Fruit fly (Drosophila melanogaster) whole organism: Measurements from ENCODE around the gene CG12290.
A peak's percentile ranks its signal among the peaks of the same experiment; 100 is the strongest.

ENCODE experiments used
- CG8478 ChIP-seq: fragments of >200 bp; optimal IDR thresholded peaks from 2 replicates; lab custom pipeline; 2018; ENCODE audit warnings: inconsistent platforms
- Dll ChIP-seq: fragments of >200 bp; optimal IDR thresholded peaks from 2 replicates; lab custom pipeline; 2017
- EcR ChIP-seq, 2 experiments: fragments of >200 bp; optimal IDR thresholded peaks; 2 replicates each; lab custom pipeline; 2017; ENCODE audit warnings: missing biosample characterization in 2 of 2, missing genetic modification characterization in 2 of 2, missing genetic modification reagents in 2 of 2
- pan ChIP-seq: fragments of >200 bp; optimal IDR thresholded peaks from 2 replicates; lab custom pipeline; 2017
- psq ChIP-seq: fragments of >200 bp; optimal IDR thresholded peaks from 2 replicates; lab custom pipeline; 2017
- usp ChIP-seq: fragments of >200 bp; optimal IDR thresholded peaks from 2 replicates; lab custom pipeline; 2017; ENCODE audit warnings: missing biosample characterization, missing genetic modification characterization, mixed read lengths

The CG12290 gene

dm6 chr3R:26230016-26230415, at the start of gene CG12290:
CG12290 (plus strand) TSS chr3R:26230248.
- no peak for TF ChIP-seq pan (lab: Kevin White, UChicago)
- TF ChIP-seq Dll (lab: Kevin White, UChicago): peak; percentile 100

- TF ChIP-seq usp: no peak
- TF ChIP-seq EcR (GFP tag; optimal IDR thresholded peaks at IDR 0.05; lab: Kevin White, UChicago): no peak
- no peak for TF ChIP-seq Dll (lab: Kevin White, UChicago)
- no peak for TF ChIP-seq psq (lab: Kevin White, UChicago)
- no peak for TF ChIP-seq pan (lab: Kevin White, UChicago)
- no peak for TF ChIP-seq CG8478
Observed at dm6 chr3R:26181991-26182390, 48.1 kb upstream of the CG12290 start.

- no peak for TF ChIP-seq psq (lab: Kevin White, UChicago)
- no peak for TF ChIP-seq Dll (lab: Kevin White, UChicago)
- TF ChIP-seq CG8478: no peak
- no peak for TF ChIP-seq EcR (GFP tag; optimal IDR thresholded peaks at IDR 0.05; lab: Kevin White, UChicago)
Observed at dm6 chr3R:26185201-26185688, 44.8 kb upstream of the CG12290 start, which contains the start of gene CG31086. CG31086 (plus strand) TSS chr3R:26185251.

dm6 chr3R:26188708-26189107, 41.3 kb upstream of the CG12290 start, which contains the start of gene CG6073:
CG6073 (minus strand) TSS chr3R:26188807.
- TF ChIP-seq EcR (GFP tag; optimal IDR thresholded peaks at IDR 0.05; lab: Kevin White, UChicago): no peak
- TF ChIP-seq Dll (lab: Kevin White, UChicago): no peak
- no peak for TF ChIP-seq pan (lab: Kevin White, UChicago)
- TF ChIP-seq psq (lab: Kevin White, UChicago): no peak
- no peak for TF ChIP-seq CG8478
- no peak for TF ChIP-seq usp

- TF ChIP-seq usp (no peak), CG8478 (no peak), psq (lab: Kevin White, UChicago) (no peak), pan (lab: Kevin White, UChicago) (no peak), EcR (GFP tag; optimal IDR thresholded peaks at IDR 0.05; lab: Kevin White, UChicago) (no peak), Dll (lab: Kevin White, UChicago) (no peak)
Observed at dm6 chr3R:26189877-26190276, 40.2 kb upstream of the CG12290 start, which contains the start of gene CG34130. CG34130 (minus strand) TSS chr3R:26189977.

dm6 chr3R:26191105-26191504, 38.9 kb upstream of the CG12290 start, which contains the start of gene CG34129:
CG34129 (minus strand) TSS chr3R:26191205.
- TF ChIP-seq Dll (lab: Kevin White, UChicago) (no peak), CG8478 (no peak), EcR (GFP tag; optimal IDR thresholded peaks at IDR 0.05; lab: Kevin White, UChicago) (no peak), usp (no peak), psq (lab: Kevin White, UChicago) (no peak), pan (lab: Kevin White, UChicago) (no peak)

dm6 chr3R:26192270-26192669, 37.8 kb upstream of the CG12290 start:
- no peak for TF ChIP-seq EcR (GFP tag; optimal IDR thresholded peaks at IDR 0.05; lab: Kevin White, UChicago)
- no peak for TF ChIP-seq psq (lab: Kevin White, UChicago)
- no peak for TF ChIP-seq Dll (lab: Kevin White, UChicago)
- no peak for TF ChIP-seq usp
- TF ChIP-seq CG8478: no peak
- TF ChIP-seq pan (lab: Kevin White, UChicago): no peak

- TF ChIP-seq CG8478: no peak
- TF ChIP-seq psq (lab: Kevin White, UChicago): no peak
- TF ChIP-seq usp: no peak
Observed at dm6 chr3R:26194933-26195452, 35.1 kb upstream of the CG12290 start.

dm6 chr3R:26212935-26213334, 17.1 kb upstream of the CG12290 start:
- TF ChIP-seq EcR (GFP tag; optimal IDR thresholded peaks at IDR 0.05; lab: Kevin White, UChicago) (no peak), usp (no peak), psq (lab: Kevin White, UChicago) (no peak), pan (lab: Kevin White, UChicago) (no peak), Dll (lab: Kevin White, UChicago) (no peak), CG8478 (no peak)

- TF ChIP-seq usp: no peak
- TF ChIP-seq pan (lab: Kevin White, UChicago): no peak
- TF ChIP-seq CG8478: no peak
- TF ChIP-seq Dll (lab: Kevin White, UChicago): no peak
- no peak for TF ChIP-seq psq (lab: Kevin White, UChicago)
- TF ChIP-seq EcR (GFP tag; optimal IDR thresholded peaks at IDR 0.05; lab: Kevin White, UChicago): no peak
Observed at dm6 chr3R:26214301-26214700, 15.7 kb upstream of the CG12290 start.

- TF ChIP-seq pan (lab: Kevin White, UChicago) (no peak), usp (no peak), CG8478 (no peak), psq (lab: Kevin White, UChicago) (no peak), EcR (GFP tag; optimal IDR thresholded peaks at IDR 0.05; lab: Kevin White, UChicago) (no peak), Dll (lab: Kevin White, UChicago) (no peak)
Observed at dm6 chr3R:26222123-26222651, 7.9 kb upstream of the CG12290 start.

dm6 chr3R:26226506-26227277, 3.4 kb upstream of the CG12290 start:
- TF ChIP-seq pan (lab: Kevin White, UChicago) (no peak), psq (lab: Kevin White, UChicago) (no peak)
